Fruit fly (Drosophila melanogaster): Measurements from ENCODE around the gene Pgk.

Pgk gene

dm6 chr2L:2723100-2723499, 29.8 kb downstream of the Pgk start (continued):
- TF ChIP-seq CG15514 (GFP tag; optimal IDR thresholded peaks at IDR 0.05): peak; percentile 15
- no peak for TF ChIP-seq CG7745 (tag; optimal IDR thresholded peaks at IDR 0.05)
- peak; percentile 68; the same call in 1 of the 2 replicates for TF ChIP-seq slbo (GFP tag; IDR thresholded peaks at IDR 0.05)
- no peak for TF ChIP-seq tx (GFP tag; optimal IDR thresholded peaks at IDR 0.05)
- peak; percentile 77 for TF ChIP-seq D19B (GFP tag; optimal IDR thresholded peaks at IDR 0.05)
- TF ChIP-seq CG12391 (tag; optimal IDR thresholded peaks at IDR 0.05): no peak
- no peak for TF ChIP-seq onecut (GFP tag; IDR thresholded peaks at IDR 0.05)
- no peak for TF ChIP-seq CG9727 (GFP tag; optimal IDR thresholded peaks at IDR 0.05)
- no peak for TF ChIP-seq sqz (GFP tag; optimal IDR thresholded peaks at IDR 0.05)
- TF ChIP-seq CG9932 (GFP tag; IDR thresholded peaks at IDR 0.05): peak; percentile 24; the same call in 1 of the 2 replicates
- TF ChIP-seq fd3F (GFP tag; optimal IDR thresholded peaks at IDR 0.05): no peak
- TF ChIP-seq CG7987 (GFP tag; optimal IDR thresholded peaks at IDR 0.05): no peak
- no peak for TF ChIP-seq da (GFP tag; optimal IDR thresholded peaks at IDR 0.05)
- TF ChIP-seq dmrt99B (tag; optimal IDR thresholded peaks at IDR 0.05): peak; percentile 30
- TF ChIP-seq CG15011 (GFP tag; optimal IDR thresholded peaks at IDR 0.05): no peak
- TF ChIP-seq CG6765 (GFP tag; optimal IDR thresholded peaks at IDR 0.05): no peak
- TF ChIP-seq Opbp (GFP tag; IDR thresholded peaks at IDR 0.05; ENCODE audit: partially characterized antibody): no peak
- TF ChIP-seq mirr (GFP tag; optimal IDR thresholded peaks at IDR 0.05): no peak
- TF ChIP-seq dpn (GFP tag; optimal IDR thresholded peaks at IDR 0.05): no peak
- no peak for TF ChIP-seq CG12236 (GFP tag; optimal IDR thresholded peaks at IDR 0.05)
- no peak for TF ChIP-seq dimm (GFP tag; IDR thresholded peaks at IDR 0.05)
- no peak for TF ChIP-seq Six4 (GFP tag; optimal IDR thresholded peaks at IDR 0.05)
- TF ChIP-seq nom (GFP tag; optimal IDR thresholded peaks at IDR 0.05): no peak
- TF ChIP-seq Usf (GFP tag; optimal IDR thresholded peaks at IDR 0.05): no peak
- peak; percentile 7 for TF ChIP-seq HHEX (GFP tag; optimal IDR thresholded peaks at IDR 0.05)
- no peak for TF ChIP-seq so (GFP tag; IDR thresholded peaks at IDR 0.05)
- no peak for TF ChIP-seq ems (GFP tag; optimal IDR thresholded peaks at IDR 0.05)
- TF ChIP-seq zen (tag; optimal IDR thresholded peaks at IDR 0.05): no peak
- no peak for TF ChIP-seq C15 (GFP tag; IDR thresholded peaks at IDR 0.05)
- peak; percentile 58 for TF ChIP-seq dysf (GFP tag; IDR thresholded peaks at IDR 0.05)
- no peak for TF ChIP-seq CrebB (tag; optimal IDR thresholded peaks at IDR 0.05)
- TF ChIP-seq nmo (GFP tag; optimal IDR thresholded peaks at IDR 0.05): no peak
- peak in 1 of 2 experiments; percentile 39 for TF ChIP-seq Hr51 (GFP tag; optimal IDR thresholded peaks at IDR 0.05)
- peak; percentile 42 for TF ChIP-seq CG7839 (tag; optimal IDR thresholded peaks at IDR 0.05)
- peak; percentile 25; the same call in 1 of the 2 replicates for TF ChIP-seq lmd (GFP tag; IDR thresholded peaks at IDR 0.05)
- TF ChIP-seq CG4854 (GFP tag; optimal IDR thresholded peaks at IDR 0.05): no peak
- no peak for TF ChIP-seq croc (GFP tag; conservative IDR thresholded peaks at IDR 0.05)
- no peak for TF ChIP-seq jigr1 (GFP tag; IDR thresholded peaks at IDR 0.05)
- TF ChIP-seq CG5180 (GFP tag; optimal IDR thresholded peaks at IDR 0.05): no peak
- TF ChIP-seq Taf1 (GFP tag; IDR thresholded peaks at IDR 0.05): no peak
- TF ChIP-seq Ets65A (GFP tag): peak; percentile 91
- no peak for TF ChIP-seq ash1 (GFP tag; optimal IDR thresholded peaks at IDR 0.05)
- peak; percentile 11 for TF ChIP-seq CG7556 (GFP tag; optimal IDR thresholded peaks at IDR 0.05)
- no peak for TF ChIP-seq CoRest (tag; optimal IDR thresholded peaks at IDR 0.05)
- no peak for TF ChIP-seq CG7271 (tag; optimal IDR thresholded peaks at IDR 0.05)
- TF ChIP-seq mld (GFP tag; IDR thresholded peaks at IDR 0.05; ENCODE audit: partially characterized antibody): no peak
- TF ChIP-seq CG34376 (GFP tag; optimal IDR thresholded peaks at IDR 0.05): no peak
- peak; percentile 71 for TF ChIP-seq CG2120 (GFP tag; optimal IDR thresholded peaks at IDR 0.05)
- TF ChIP-seq emc (GFP tag; optimal IDR thresholded peaks at IDR 0.05): no peak
- TF ChIP-seq jumu (GFP tag; optimal IDR thresholded peaks at IDR 0.05): no peak
- no peak for TF ChIP-seq Chrac-16 (GFP tag; optimal IDR thresholded peaks at IDR 0.05)
